Fruit fly (Drosophila melanogaster) whole organism, embryonic: Measurements from ENCODE around the gene kraken.

ENCODE experiments used
- Aef1 ChIP-seq: fragments of 200-800 bp; sonication (Bioruptor generic); IDR thresholded peaks from 3 replicates; pipeline ENCODE4 v1.3.6; 2022; ENCODE audit warnings: missing biosample characterization, missing genetic modification characterization
- CG10431 ChIP-seq: fragments of 200-800 bp; sonication (Bioruptor generic); optimal IDR thresholded peaks from 3 replicates; lab custom pipeline; 2018; ENCODE audit warnings: missing biosample characterization, mild to moderate bottlenecking, missing genetic modification characterization
- CG10462 ChIP-seq: fragments of 200-800 bp; sonication (Bioruptor generic); optimal IDR thresholded peaks from 2 replicates; lab custom pipeline; 2016; ENCODE audit warnings: missing biosample characterization, missing genetic modification characterization
- CG10543 ChIP-seq: fragments of 200-800 bp; sonication (Bioruptor generic); optimal IDR thresholded peaks from 3 replicates; lab custom pipeline; 2017; ENCODE audit warnings: missing biosample characterization, mild to moderate bottlenecking, missing genetic modification characterization, moderate library complexity
- CG10654 ChIP-seq: fragments of 200-800 bp; sonication (Bioruptor generic); optimal IDR thresholded peaks from 2 replicates; lab custom pipeline; 2016; ENCODE audit warnings: missing biosample characterization, missing genetic modification characterization
- CG11696 ChIP-seq: fragments of 200-800 bp; sonication (Bioruptor generic); IDR thresholded peaks from 2 replicates; pipeline ENCODE4 v1.3.6; 2022; ENCODE audit warnings: missing biosample characterization, missing genetic modification characterization
- CG13775 ChIP-seq: fragments of 200-800 bp; sonication (Bioruptor generic); optimal IDR thresholded peaks from 3 replicates; lab custom pipeline; 2017; ENCODE audit warnings: missing biosample characterization, mild to moderate bottlenecking, missing genetic modification characterization
- CG14441 ChIP-seq: fragments of 200-800 bp; sonication (Bioruptor generic); IDR thresholded peaks from 2 replicates; pipeline ENCODE4 v1.3.6; 2022; ENCODE audit warnings: missing biosample characterization, missing genetic modification characterization
- CG15696 ChIP-seq: fragments of 200-800 bp; sonication (Bioruptor generic); optimal IDR thresholded peaks from 2 replicates; lab custom pipeline; 2019; ENCODE audit warnings: missing biosample characterization, mild to moderate bottlenecking, missing genetic modification characterization, moderate library complexity
- CG17361 ChIP-seq: fragments of 200-800 bp; sonication (Bioruptor generic); IDR thresholded peaks from 3 replicates; pipeline ENCODE4 v1.3.6; 2022; ENCODE audit warnings: missing biosample characterization, missing genetic modification characterization
- CG32772 ChIP-seq: fragments of 200-800 bp; sonication (Bioruptor generic); IDR thresholded peaks from 2 replicates; pipeline ENCODE4 v1.3.6; 2022; ENCODE audit warnings: missing biosample characterization, missing genetic modification characterization
- CG3281 ChIP-seq: fragments of 200-800 bp; sonication (Bioruptor generic); optimal IDR thresholded peaks from 3 replicates; lab custom pipeline; 2017; ENCODE audit warnings: missing biosample characterization, mild to moderate bottlenecking, missing genetic modification characterization
- CG33213 ChIP-seq: fragments of 200-800 bp; sonication (Bioruptor generic); optimal IDR thresholded peaks from 3 replicates; lab custom pipeline; 2016; ENCODE audit warnings: missing biosample characterization, missing genetic modification characterization
- CG34422 ChIP-seq: fragments of 200-800 bp; sonication (Bioruptor generic); IDR thresholded peaks from 3 replicates; pipeline ENCODE4 v1.3.6; 2022; ENCODE audit warnings: missing biosample characterization, missing genetic modification characterization
- CG4617 ChIP-seq: fragments of 200-800 bp; sonication (Bioruptor generic); optimal IDR thresholded peaks from 3 replicates; lab custom pipeline; 2016; ENCODE audit warnings: missing biosample characterization, missing genetic modification characterization, borderline replicate concordance
- CG6654 ChIP-seq: fragments of 200-800 bp; sonication (Bioruptor generic); optimal IDR thresholded peaks from 2 replicates; lab custom pipeline; 2017; ENCODE audit warnings: missing biosample characterization, mild to moderate bottlenecking, missing genetic modification characterization
- CG8290 ChIP-seq, 3 experiments: fragments of 200-800 bp; sonication (Bioruptor generic); optimal IDR thresholded peaks; 2 replicates each; lab custom pipeline; 2016 to 2019; ENCODE audit warnings: missing biosample characterization in 3 of 3, missing genetic modification characterization in 3 of 3, mild to moderate bottlenecking in 2 of 3, moderate library complexity in 1 of 3
- Dip3 ChIP-seq: fragments of 200-800 bp; sonication (Bioruptor generic); optimal IDR thresholded peaks from 3 replicates; lab custom pipeline; 2016; ENCODE audit warnings: missing biosample characterization, missing genetic modification characterization
- HLH3B ChIP-seq: fragments of 200-800 bp; sonication (Bioruptor generic); IDR thresholded peaks from 2 replicates; pipeline ENCODE4 v1.3.6; 2022; ENCODE audit warnings: missing biosample characterization, missing genetic modification characterization
- HLH4C ChIP-seq: fragments of 200-800 bp; sonication (Bioruptor generic); IDR thresholded peaks from 3 replicates; pipeline ENCODE4 v1.3.6; 2022; ENCODE audit warnings: missing biosample characterization, missing genetic modification characterization; ENCODE audit not compliant: partially characterized antibody
- Kr ChIP-seq: fragments of 200-800 bp; sonication (Bioruptor generic); optimal IDR thresholded peaks from 2 replicates; lab custom pipeline; 2017; ENCODE audit warnings: missing biosample characterization, mild to moderate bottlenecking, missing genetic modification characterization
- NK7.1 ChIP-seq: fragments of 200-800 bp; sonication (Bioruptor generic); optimal IDR thresholded peaks from 3 replicates; lab custom pipeline; 2016; ENCODE audit warnings: missing biosample characterization, missing genetic modification characterization
- Nf-YC ChIP-seq: fragments of 200-800 bp; optimal IDR thresholded peaks from 3 replicates; lab custom pipeline; 2019; ENCODE audit warnings: missing biosample characterization, mild to moderate bottlenecking, missing genetic modification characterization, moderate library complexity
- TFAM ChIP-seq: fragments of 200-800 bp; sonication (Bioruptor generic); optimal IDR thresholded peaks from 2 replicates; lab custom pipeline; 2017; ENCODE audit warnings: missing biosample characterization, missing genetic modification characterization, inconsistent platforms
- amos ChIP-seq: fragments of 200-800 bp; sonication (Bioruptor generic); IDR thresholded peaks from 2 replicates; pipeline ENCODE4 v1.3.6; 2022; ENCODE audit warnings: missing biosample characterization, missing genetic modification characterization; ENCODE audit not compliant: partially characterized antibody
- ase ChIP-seq: fragments of 200-800 bp; sonication (Bioruptor generic); IDR thresholded peaks from 3 replicates; pipeline ENCODE4 v1.3.6; 2022; ENCODE audit warnings: missing biosample characterization, missing genetic modification characterization
- br ChIP-seq: fragments of >200 bp; optimal IDR thresholded peaks from 2 replicates; lab custom pipeline; 2017
- crp ChIP-seq, 2 experiments: fragments of 200-800 bp; sonication (Bioruptor generic); optimal IDR thresholded peaks; 2 replicates in 1 of 2; 3 replicates in 1 of 2; lab custom pipeline; 2017; ENCODE audit warnings: missing biosample characterization in 2 of 2, missing genetic modification characterization in 2 of 2, mild to moderate bottlenecking in 1 of 2, moderate library complexity in 1 of 2
- da ChIP-seq: fragments of 200-800 bp; sonication (Bioruptor generic); optimal IDR thresholded peaks from 2 replicates; lab custom pipeline; 2016; ENCODE audit warnings: missing biosample characterization, missing genetic modification characterization
- dm ChIP-seq: fragments of 200-800 bp; sonication (Bioruptor generic); optimal IDR thresholded peaks from 3 replicates; lab custom pipeline; 2016; ENCODE audit warnings: missing biosample characterization, missing genetic modification characterization
- dmrt99B ChIP-seq: fragments of 200-800 bp; sonication (Bioruptor generic); optimal IDR thresholded peaks from 2 replicates; lab custom pipeline; 2018; ENCODE audit warnings: missing biosample characterization, mild to moderate bottlenecking, missing genetic modification characterization, moderate library complexity
- fd64A ChIP-seq: fragments of 200-800 bp; sonication (Bioruptor generic); optimal IDR thresholded peaks from 3 replicates; lab custom pipeline; 2018; ENCODE audit warnings: missing biosample characterization, mild to moderate bottlenecking, missing genetic modification characterization
- gfzf ChIP-seq: fragments of 200-800 bp; sonication (Bioruptor generic); optimal IDR thresholded peaks from 2 replicates; lab custom pipeline; 2016; ENCODE audit warnings: missing biosample characterization, mild to moderate bottlenecking, missing genetic modification characterization, moderate library complexity
- kah ChIP-seq: fragments of 200-800 bp; sonication (Bioruptor generic); optimal IDR thresholded peaks from 2 replicates; lab custom pipeline; 2018; ENCODE audit warnings: missing biosample characterization, mild to moderate bottlenecking, missing genetic modification characterization
- ken ChIP-seq: fragments of 200-800 bp; sonication (Bioruptor generic); IDR thresholded peaks from 3 replicates; pipeline ENCODE4 v1.3.6; 2022; ENCODE audit warnings: missing biosample characterization, missing genetic modification characterization
- mam ChIP-seq: fragments of 200-800 bp; sonication (Bioruptor generic); optimal IDR thresholded peaks from 3 replicates; lab custom pipeline; 2016; ENCODE audit warnings: missing biosample characterization, missing genetic modification characterization
- mirr ChIP-seq: fragments of 200-800 bp; sonication (Bioruptor generic); optimal IDR thresholded peaks from 3 replicates; lab custom pipeline; 2018; ENCODE audit warnings: missing biosample characterization, mild to moderate bottlenecking, missing genetic modification characterization
- nerfin-1 ChIP-seq: fragments of 200-800 bp; sonication (Bioruptor generic); optimal IDR thresholded peaks from 3 replicates; lab custom pipeline; 2019; ENCODE audit warnings: missing biosample characterization, mild to moderate bottlenecking, missing genetic modification characterization, moderate library complexity
- nmo ChIP-seq: fragments of 200-800 bp; sonication (Bioruptor generic); optimal IDR thresholded peaks from 2 replicates; lab custom pipeline; 2018; ENCODE audit warnings: missing biosample characterization, mild to moderate bottlenecking, missing genetic modification characterization, moderate library complexity
- peb ChIP-seq: fragments of 200-800 bp; sonication (Bioruptor generic); IDR thresholded peaks from 2 replicates; pipeline ENCODE4 v1.3.6; 2022; ENCODE audit warnings: missing biosample characterization, missing genetic modification characterization
- pita ChIP-seq: fragments of 200-800 bp; sonication (Bioruptor generic); optimal IDR thresholded peaks from 2 replicates; lab custom pipeline; 2017; ENCODE audit warnings: missing biosample characterization, mild to moderate bottlenecking, missing genetic modification characterization
- schlank ChIP-seq: fragments of 200-800 bp; sonication (Bioruptor generic); optimal IDR thresholded peaks from 2 replicates; lab custom pipeline; 2018; ENCODE audit warnings: missing biosample characterization, mild to moderate bottlenecking, missing genetic modification characterization
- slp2 ChIP-seq: fragments of 200-800 bp; sonication (Bioruptor generic); optimal IDR thresholded peaks from 2 replicates; lab custom pipeline; 2016; ENCODE audit warnings: missing biosample characterization, missing genetic modification characterization
- sob ChIP-seq: fragments of 200-800 bp; sonication (Bioruptor generic); IDR thresholded peaks from 2 replicates; pipeline ENCODE4 v1.3.6; 2022; ENCODE audit warnings: missing biosample characterization, missing genetic modification characterization
- sr ChIP-seq: fragments of 200-800 bp; sonication (Bioruptor generic); IDR thresholded peaks from 3 replicates; pipeline ENCODE4 v1.3.6; 2022; ENCODE audit warnings: missing biosample characterization, missing genetic modification characterization
- tna ChIP-seq: fragments of 200-800 bp; sonication (Bioruptor generic); IDR thresholded peaks from 2 replicates; pipeline ENCODE4 v1.3.6; 2022; ENCODE audit warnings: missing biosample characterization, missing genetic modification characterization; ENCODE audit not compliant: partially characterized antibody
- trem ChIP-seq: fragments of 200-800 bp; optimal IDR thresholded peaks from 3 replicates; lab custom pipeline; 2019; ENCODE audit warnings: missing biosample characterization, mild to moderate bottlenecking, missing genetic modification characterization, moderate library complexity
- twi ChIP-seq: fragments of 200-800 bp; optimal IDR thresholded peaks from 2 replicates; lab custom pipeline; 2019; ENCODE audit warnings: missing biosample characterization, mild to moderate bottlenecking, missing genetic modification characterization, moderate library complexity
- yki ChIP-seq: fragments of >200 bp; optimal IDR thresholded peaks from 3 replicates; lab custom pipeline; 2018
- zen2 ChIP-seq: fragments of 200-800 bp; sonication (Bioruptor generic); IDR thresholded peaks from 3 replicates; pipeline ENCODE4 v1.3.6; 2022; ENCODE audit warnings: missing biosample characterization, missing genetic modification characterization; ENCODE audit not compliant: partially characterized antibody
- zfh1 ChIP-seq: fragments of 200-800 bp; sonication (Bioruptor generic); IDR thresholded peaks from 3 replicates; pipeline ENCODE4 v1.3.6; 2022; ENCODE audit warnings: missing biosample characterization, missing genetic modification characterization

The kraken gene

DNA sequence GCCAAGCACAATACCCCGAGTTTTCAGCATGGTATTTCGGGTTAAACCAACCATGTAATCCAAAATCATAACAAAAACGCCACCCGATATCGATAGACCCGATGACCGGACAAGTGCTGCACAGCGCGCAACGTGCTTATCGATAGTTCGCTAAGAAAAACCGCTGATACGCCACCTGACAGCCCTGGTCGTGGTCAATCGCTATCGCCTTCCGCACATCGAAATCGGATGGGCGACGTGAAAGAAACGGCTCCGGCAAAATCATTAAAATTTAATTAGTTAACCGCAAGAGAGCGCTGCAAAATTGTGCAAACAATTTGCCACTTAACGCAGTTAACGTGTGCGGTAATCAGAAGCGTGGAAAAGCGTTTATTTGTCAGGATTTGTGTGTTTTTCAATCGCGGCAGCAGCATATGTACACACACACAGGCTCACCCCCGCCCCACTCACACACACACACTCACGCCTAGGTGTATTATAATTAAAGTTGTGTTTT is 26.8 kb upstream of the kraken start, which contains the start of the genes CG3862 and dock (continued):
- TF ChIP-seq nerfin-1 (tag; lab: Kevin White, UChicago), result peak; percentile 6
- no peak for TF ChIP-seq peb (GFP tag; lab: Robert Waterston, UW)
- TF ChIP-seq pita (GFP tag; lab: Kevin White, UChicago), result no peak
- TF ChIP-seq yki (lab: Kevin White, UChicago), result no peak
- no peak for TF ChIP-seq CG10654 (GFP tag; lab: Kevin White, UChicago)
- TF ChIP-seq CG8290 (GFP tag; optimal IDR thresholded peaks at IDR 0.05; lab: Kevin White, UChicago), result peak; percentile 69
- peak in 1 of 2 experiments; percentile 84 for TF ChIP-seq CG8290 (tag; optimal IDR thresholded peaks at IDR 0.05; lab: Kevin White, UChicago)
- no peak for TF ChIP-seq CG32772
- peak; percentile 99 for TF ChIP-seq HLH4C (GFP tag; lab: Robert Waterston, UW)
- no peak for TF ChIP-seq ase (GFP tag; lab: Robert Waterston, UW)
- 0 out of 3 replicates have a peak, but pooled peaks have one; percentile 20 for TF ChIP-seq ken (GFP tag; lab: Robert Waterston, UW)
- peak; percentile 65 for TF ChIP-seq CG33213 (GFP tag; lab: Kevin White, UChicago)
- TF ChIP-seq sob, result peak; percentile 75
- peak; percentile 48 for TF ChIP-seq gfzf (GFP tag; lab: Kevin White, UChicago)
- peak; percentile 61; the same call in 1 of the 3 replicates for TF ChIP-seq zfh1
- TF ChIP-seq NK7.1 (GFP tag; lab: Kevin White, UChicago), result peak; percentile 58
- peak; percentile 90 for TF ChIP-seq CG4617 (GFP tag; lab: Kevin White, UChicago)
- no peak for TF ChIP-seq sr (GFP tag; lab: Robert Waterston, UW)
- TF ChIP-seq CG10431 (GFP tag; lab: Kevin White, UChicago), result peak; percentile 38
- TF ChIP-seq Nf-YC (tag; lab: Kevin White, UChicago), result peak; percentile 57
- TF ChIP-seq kah (GFP tag; lab: Kevin White, UChicago), result peak; percentile 20
- no peak for TF ChIP-seq CG6654 (GFP tag; lab: Kevin White, UChicago)
- no peak for TF ChIP-seq Kr (GFP tag; lab: Kevin White, UChicago)
- TF ChIP-seq CG14441, result no peak
- TF ChIP-seq twi, result no peak
- peak; percentile 43 for TF ChIP-seq mirr
- peak; percentile 32 for TF ChIP-seq trem
- peak; percentile 97 for TF ChIP-seq zen2
- peak; percentile 33; the same call in 2 of the 3 replicates for TF ChIP-seq Aef1
- TF ChIP-seq TFAM, result no peak
- peak; percentile 36 for TF ChIP-seq dmrt99B (tag; lab: Kevin White, UChicago)
- TF ChIP-seq CG10462, result no peak
- TF ChIP-seq fd64A (GFP tag; lab: Kevin White, UChicago), result no peak
- TF ChIP-seq CG17361 (GFP tag; lab: Robert Waterston, UW), result peak; percentile 51; the same call in 2 of the 3 replicates
- peak; percentile 56 for TF ChIP-seq mam
- TF ChIP-seq tna (GFP tag; lab: Robert Waterston, UW), result peak; percentile 99
- TF ChIP-seq Dip3 (GFP tag; lab: Kevin White, UChicago), result no peak
- TF ChIP-seq amos, result peak; percentile 95
- TF ChIP-seq nmo (GFP tag; lab: Kevin White, UChicago), result peak; percentile 62
- no peak for TF ChIP-seq CG11696 (GFP tag; lab: Robert Waterston, UW)
- peak; percentile 26; the same call in 1 of the 2 replicates for TF ChIP-seq HLH3B (GFP tag; lab: Robert Waterston, UW)
- no peak for TF ChIP-seq br (lab: Kevin White, UChicago)
- TF ChIP-seq CG34422 (GFP tag; lab: Robert Waterston, UW), result peak; percentile 79
- peak; percentile 66 for TF ChIP-seq CG10543 (GFP tag; lab: Kevin White, UChicago)
- TF ChIP-seq slp2 (GFP tag; lab: Kevin White, UChicago), result no peak
- TF ChIP-seq schlank (tag; lab: Kevin White, UChicago), result no peak
- peak; percentile 54 for TF ChIP-seq CG3281 (GFP tag; lab: Kevin White, UChicago)
- no peak for TF ChIP-seq CG15696 (tag; lab: Kevin White, UChicago)
- peak; percentile 4 for TF ChIP-seq CG13775 (GFP tag; lab: Kevin White, UChicago)
- peak; percentile 66 for TF ChIP-seq dm
- TF ChIP-seq crp (GFP tag; optimal IDR thresholded peaks at IDR 0.05; lab: Kevin White, UChicago), result peak in 1 of 2 experiments; percentile 60
- TF ChIP-seq da, result peak; percentile 24
